Worm (Caenorhabditis elegans) whole organism, early embryonic: ENCODE data around the gene T25E12.14.

Source experiments
- B0310.2 ChIP-seq: sonication (generic microtip); optimal IDR thresholded peaks from 2 replicates; lab custom pipeline; 2016; ENCODE audit warnings: mild to moderate bottlenecking, missing genetic modification characterization, missing compliant biosample characterization
- ama-1 ChIP-seq: fragments of 150-350 bp; optimal IDR thresholded peaks from 2 replicates; lab custom pipeline; 2014
- ceh-36 ChIP-seq: sonication (generic microtip); optimal IDR thresholded peaks from 2 replicates; lab custom pipeline; 2016; ENCODE audit warnings: missing genetic modification characterization, inconsistent platforms, missing compliant biosample characterization
- hnd-1 ChIP-seq: sonication (generic microtip); optimal IDR thresholded peaks from 2 replicates; lab custom pipeline; 2016; ENCODE audit warnings: missing genetic modification characterization, missing compliant biosample characterization

- TF ChIP-seq ama-1: no peak
- TF ChIP-seq B0310.2 (tag; lab: Kevin White, UChicago): no peak
- TF ChIP-seq hnd-1 (tag; lab: Kevin White, UChicago): no peak
- no peak for TF ChIP-seq ceh-36 (tag; lab: Kevin White, UChicago)
Measured at ce11 chrV:16726915-16727314, at the start of gene T25E12.14.
